Fruit fly (Drosophila melanogaster): ENCODE data around the gene jigr1.

The jigr1 gene

dm6 chr3R:25646882-25647518 is 9.4 kb downstream of the jigr1 start (continued):
- TF ChIP-seq Ets65A (GFP tag) (peak; percentile 100), trem (tag; optimal IDR thresholded peaks at IDR 0.05) (peak; percentile 94), al (GFP tag; IDR thresholded peaks at IDR 0.05) (peak; percentile 91), CG17802 (tag; optimal IDR thresholded peaks at IDR 0.05) (peak; percentile 76), CG14667 (GFP tag; IDR thresholded peaks at IDR 0.05) (peak; percentile 91), CG11695 (GFP tag; IDR thresholded peaks at IDR 0.05) (peak; percentile 86), HHEX (GFP tag; optimal IDR thresholded peaks at IDR 0.05) (peak; percentile 87), hkb (optimal IDR thresholded peaks at IDR 0.05) (peak; percentile 71), hkb (GFP tag; IDR thresholded peaks at IDR 0.05) (peak; percentile 84), hbn (GFP tag; IDR thresholded peaks at IDR 0.05; ENCODE audit: partially characterized antibody) (peak; percentile 87), CG31224 (GFP tag; IDR thresholded peaks at IDR 0.05) (peak; percentile 83), schlank (tag; optimal IDR thresholded peaks at IDR 0.05) (peak; percentile 82), Pdp1 (GFP tag; optimal IDR thresholded peaks at IDR 0.05) (peak; percentile 87 to 96), Nf-YB (GFP tag; optimal IDR thresholded peaks at IDR 0.05) (peak; percentile 73), dpn (GFP tag; optimal IDR thresholded peaks at IDR 0.05) (peak; percentile 96 to 97), Fer3 (tag; optimal IDR thresholded peaks at IDR 0.05) (peak; percentile 88), CG12219 (GFP tag; optimal IDR thresholded peaks at IDR 0.05) (peak; percentile 84), exex (tag; optimal IDR thresholded peaks at IDR 0.05) (peak; percentile 70), CTCF (GFP tag; optimal IDR thresholded peaks at IDR 0.05) (peak; percentile 56), CG14441 (GFP tag; IDR thresholded peaks at IDR 0.05) (peak; percentile 88), CG12744 (GFP tag; optimal IDR thresholded peaks at IDR 0.05) (peak; percentile 86), sug (tag; optimal IDR thresholded peaks at IDR 0.05) (peak; percentile 96), pita (GFP tag; optimal IDR thresholded peaks at IDR 0.05) (no peak)

- TF ChIP-seq HmgD (GFP tag; optimal IDR thresholded peaks at IDR 0.05) (peak; percentile 51), CG42726 (GFP tag; IDR thresholded peaks at IDR 0.05; ENCODE audit: partially characterized antibody) (no peak; the same call in 1 of the 2 replicates), Fer1 (GFP tag; optimal IDR thresholded peaks at IDR 0.05) (no peak), zfh1 (GFP tag; IDR thresholded peaks at IDR 0.05) (peak; percentile 62; the same call in 2 of the 3 replicates), gce (GFP tag; IDR thresholded peaks at IDR 0.05) (peak; percentile 16; the same call in 1 of the 3 replicates), CG4360 (GFP tag; IDR thresholded peaks at IDR 0.05) (0 out of 2 replicates have a peak, but pooled peaks have one; percentile 24), CG17359 (tag; optimal IDR thresholded peaks at IDR 0.05) (peak; percentile 19), CG11247 (GFP tag; IDR thresholded peaks at IDR 0.05) (peak; percentile 26; the same call in 1 of the 2 replicates), phol (tag; optimal IDR thresholded peaks at IDR 0.05) (peak; percentile 17), CG10321 (GFP tag; IDR thresholded peaks at IDR 0.05) (0 out of 2 replicates have a peak, but pooled peaks have one; percentile 28), ci (GFP tag; IDR thresholded peaks at IDR 0.05) (peak; percentile 82), tgo (GFP tag; IDR thresholded peaks at IDR 0.05) (peak; percentile 28; the same call in 1 of the 3 replicates), CG33557 (GFP tag; optimal IDR thresholded peaks at IDR 0.05) (peak; percentile 52), CG17385 (GFP tag; optimal IDR thresholded peaks at IDR 0.05) (peak; percentile 6), fd96Cb (tag; optimal IDR thresholded peaks at IDR 0.05) (no peak), Myb (GFP tag; optimal IDR thresholded peaks at IDR 0.05) (peak; percentile 13), CG10366 (GFP tag; IDR thresholded peaks at IDR 0.05) (no peak), nerfin-1 (tag; optimal IDR thresholded peaks at IDR 0.05) (peak; percentile 33), CG16813 (GFP tag; IDR thresholded peaks at IDR 0.05; ENCODE audit: partially characterized antibody) (peak; percentile 77), CG7928 (GFP tag; optimal IDR thresholded peaks at IDR 0.05) (peak; percentile 70), pzg (GFP tag; optimal IDR thresholded peaks at IDR 0.05) (peak; percentile 20), Pdp1 (GFP tag; optimal IDR thresholded peaks at IDR 0.05) (no peak), CG12219 (GFP tag; optimal IDR thresholded peaks at IDR 0.05) (peak; percentile 20), CG6791 (GFP tag; IDR thresholded peaks at IDR 0.05; ENCODE audit: partially characterized antibody) (peak; percentile 96), CG17829 (tag; optimal IDR thresholded peaks at IDR 0.05) (peak; percentile 36), CG1603 (tag; optimal IDR thresholded peaks at IDR 0.05) (peak; percentile 71), CG18262 (tag; optimal IDR thresholded peaks at IDR 0.05) (peak; percentile 43)
Observed at dm6 chr3R:25647577-25648257, 10.1 kb downstream of the jigr1 start.
